Fruit fly (Drosophila melanogaster): ENCODE measurements around the gene gammaSnap2.

- TF ChIP-seq CG8319 (GFP tag; optimal IDR thresholded peaks at IDR 0.05) (no peak), CG11294 (GFP tag; IDR thresholded peaks at IDR 0.05) (no peak), Sox14 (GFP tag; optimal IDR thresholded peaks at IDR 0.05) (no peak), Ets96B (tag; optimal IDR thresholded peaks at IDR 0.05) (no peak)
Measured at dm6 chr3R:10095765-10096164, 25.4 kb downstream of the gammaSnap2 start.

All from whole organism, prepupa.